Fruit fly (Drosophila melanogaster): ENCODE measurements around the gene CG9215.

The CG9215 gene

dm6 chrX:15554256-15554678, 28.4 kb downstream of the CG9215 start, which contains the start of gene Ac13E (continued):
- peak; percentile 87 for TF ChIP-seq zfh1 (GFP tag; IDR thresholded peaks at IDR 0.05)
- peak; percentile 71 for TF ChIP-seq ac (GFP tag; optimal IDR thresholded peaks at IDR 0.05)
- TF ChIP-seq CG17829 (tag; optimal IDR thresholded peaks at IDR 0.05) = peak; percentile 90
- peak; percentile 81 for TF ChIP-seq CG14860 (GFP tag; IDR thresholded peaks at IDR 0.05; ENCODE audit: partially characterized antibody)
- TF ChIP-seq CG3995 (GFP tag; optimal IDR thresholded peaks at IDR 0.05) = peak; percentile 58
- peak; percentile 82 for TF ChIP-seq H2.0 (GFP tag; IDR thresholded peaks at IDR 0.05)
- peak; percentile 79; the same call in 1 of the 2 replicates for TF ChIP-seq peb (GFP tag; IDR thresholded peaks at IDR 0.05)
- TF ChIP-seq lola (GFP tag; optimal IDR thresholded peaks at IDR 0.05) = peak in 1 of 3 experiments; percentile 88
- peak; percentile 91 for TF ChIP-seq ems (GFP tag; optimal IDR thresholded peaks at IDR 0.05)
- peak; percentile 92 for TF ChIP-seq nau (GFP tag; optimal IDR thresholded peaks at IDR 0.05)
- peak; percentile 88 for TF ChIP-seq CG6813 (GFP tag; optimal IDR thresholded peaks at IDR 0.05)
- TF ChIP-seq Opbp (GFP tag; IDR thresholded peaks at IDR 0.05; ENCODE audit: partially characterized antibody) = peak; percentile 32; the same call in 1 of the 3 replicates
- TF ChIP-seq D19B (GFP tag; optimal IDR thresholded peaks at IDR 0.05) = peak; percentile 81
- TF ChIP-seq sisA (GFP tag; IDR thresholded peaks at IDR 0.05) = peak; percentile 79
- peak; percentile 64 for TF ChIP-seq YL-1 (GFP tag; optimal IDR thresholded peaks at IDR 0.05)
- no peak for TF ChIP-seq yki (optimal IDR thresholded peaks at IDR 0.05)
- TF ChIP-seq wdn (GFP tag; IDR thresholded peaks at IDR 0.05) = peak; percentile 77
- TF ChIP-seq CG5180 (GFP tag; optimal IDR thresholded peaks at IDR 0.05) = peak; percentile 100
- peak; percentile 78 for TF ChIP-seq vfl (GFP tag; optimal IDR thresholded peaks at IDR 0.05)
- peak; percentile 90 for TF ChIP-seq HmgZ (tag; optimal IDR thresholded peaks at IDR 0.05)
- TF ChIP-seq NfI (GFP tag; optimal IDR thresholded peaks at IDR 0.05) = peak; percentile 88
- peak; percentile 84 for TF ChIP-seq fd3F (GFP tag; optimal IDR thresholded peaks at IDR 0.05)
- peak; percentile 88 for TF ChIP-seq stc (GFP tag; IDR thresholded peaks at IDR 0.05)
- peak; percentile 83 for TF ChIP-seq Optix (GFP tag; IDR thresholded peaks at IDR 0.05)
- no peak for TF ChIP-seq HmgD (GFP tag; optimal IDR thresholded peaks at IDR 0.05)
- peak; percentile 95 for TF ChIP-seq CG17361 (GFP tag; IDR thresholded peaks at IDR 0.05)
- peak; percentile 64 for TF ChIP-seq crc (GFP tag; optimal IDR thresholded peaks at IDR 0.05)
- peak; percentile 98 for TF ChIP-seq sens (GFP tag)
- peak; percentile 90 for TF ChIP-seq chn (GFP tag; optimal IDR thresholded peaks at IDR 0.05)
- TF ChIP-seq sc (optimal IDR thresholded peaks at IDR 0.05) = no peak
- TF ChIP-seq sc (GFP tag; optimal IDR thresholded peaks at IDR 0.05) = peak; percentile 84
- TF ChIP-seq twi (tag; optimal IDR thresholded peaks at IDR 0.05) = peak; percentile 77
- TF ChIP-seq org-1 (GFP tag; optimal IDR thresholded peaks at IDR 0.05) = peak; percentile 94
- peak; percentile 89 for TF ChIP-seq CG6854 (GFP tag; optimal IDR thresholded peaks at IDR 0.05)
- TF ChIP-seq CG17186 (GFP tag; optimal IDR thresholded peaks at IDR 0.05) = peak; percentile 81
- peak; percentile 15; the same call in 1 of the 2 replicates for TF ChIP-seq bbx (GFP tag; IDR thresholded peaks at IDR 0.05; ENCODE audit: partially characterized antibody)
- TF ChIP-seq onecut (GFP tag; IDR thresholded peaks at IDR 0.05) = peak; percentile 80
- peak; percentile 93 for TF ChIP-seq CG10543 (GFP tag; optimal IDR thresholded peaks at IDR 0.05)
- TF ChIP-seq CG6254 (GFP tag; optimal IDR thresholded peaks at IDR 0.05) = peak; percentile 82
- TF ChIP-seq prd (optimal IDR thresholded peaks at IDR 0.05) = no peak
- peak; percentile 91 for TF ChIP-seq prd (GFP tag; IDR thresholded peaks at IDR 0.05)
- peak; percentile 86 for TF ChIP-seq Usf (GFP tag; optimal IDR thresholded peaks at IDR 0.05)
- TF ChIP-seq CG6683 (GFP tag; optimal IDR thresholded peaks at IDR 0.05) = peak; percentile 83
- peak; percentile 82 for TF ChIP-seq Ada2b (GFP tag; IDR thresholded peaks at IDR 0.05)
- peak; percentile 80 for TF ChIP-seq Dip3 (GFP tag; optimal IDR thresholded peaks at IDR 0.05)
- no peak for TF ChIP-seq Dfd (GFP tag; optimal IDR thresholded peaks at IDR 0.05)
- peak; percentile 73 for TF ChIP-seq wek (GFP tag; optimal IDR thresholded peaks at IDR 0.05)
- TF ChIP-seq CHES-1-like (GFP tag; optimal IDR thresholded peaks at IDR 0.05) = peak; percentile 74
- TF ChIP-seq CG9437 (GFP tag; optimal IDR thresholded peaks at IDR 0.05) = peak; percentile 79
- peak; percentile 82 for TF ChIP-seq gsb (GFP tag; IDR thresholded peaks at IDR 0.05)
- TF ChIP-seq CG31365 (tag; optimal IDR thresholded peaks at IDR 0.05) = peak; percentile 70

Data from whole organism, embryonic.